Worm (Caenorhabditis elegans) whole organism, late embryonic: ENCODE results near the gene mltn-9.

Experiments used
- C08G9.2 ChIP-seq: sonication (generic microtip); optimal IDR thresholded peaks from 2 replicates; lab custom pipeline; 2016; ENCODE audit warnings: mild to moderate bottlenecking, missing genetic modification characterization, moderate library complexity, missing compliant biosample characterization
- C38D4.7 ChIP-seq: fragments of 200-800 bp; sonication (Bioruptor generic); optimal IDR thresholded peaks from 2 replicates; lab custom pipeline; 2018; ENCODE audit warnings: mild to moderate bottlenecking, missing genetic modification characterization, moderate library complexity, missing compliant biosample characterization
- F13H6.1 ChIP-seq: sonication (generic microtip); optimal IDR thresholded peaks from 2 replicates; lab custom pipeline; 2016; ENCODE audit warnings: missing genetic modification characterization, missing compliant biosample characterization
- Y22D7AL.16 ChIP-seq: sonication (generic microtip); optimal IDR thresholded peaks from 2 replicates; lab custom pipeline; 2016; ENCODE audit warnings: missing genetic modification characterization, missing compliant biosample characterization
- ceh-14 ChIP-seq: sonication (generic microtip); optimal IDR thresholded peaks from 2 replicates; lab custom pipeline; 2016; ENCODE audit warnings: missing genotype, missing genetic modification characterization, missing compliant biosample characterization
- ceh-18 ChIP-seq: sonication (generic microtip); optimal IDR thresholded peaks from 2 replicates; lab custom pipeline; 2016; ENCODE audit warnings: missing genetic modification characterization, missing compliant biosample characterization
- ceh-22 ChIP-seq: sonication (generic microtip); optimal IDR thresholded peaks from 2 replicates; lab custom pipeline; 2017; ENCODE audit warnings: missing biosample characterization, missing genetic modification characterization
- ceh-34 ChIP-seq: sonication (generic microtip); optimal IDR thresholded peaks from 2 replicates; lab custom pipeline; 2016; ENCODE audit warnings: mild to moderate bottlenecking, missing genetic modification characterization, missing compliant biosample characterization
- ceh-48 ChIP-seq: sonication (generic microtip); optimal IDR thresholded peaks from 2 replicates; lab custom pipeline; 2016; ENCODE audit warnings: missing genetic modification characterization, inconsistent platforms, missing compliant biosample characterization
- dmd-4 ChIP-seq: sonication (generic microtip); optimal IDR thresholded peaks from 2 replicates; lab custom pipeline; 2016; ENCODE audit warnings: borderline replicate concordance, missing genetic modification characterization, missing compliant biosample characterization
- elt-2 ChIP-seq: sonication (generic microtip); optimal IDR thresholded peaks from 2 replicates; lab custom pipeline; 2016; ENCODE audit warnings: missing genetic modification reagents, missing genetic modification characterization, missing compliant biosample characterization
- fax-1 ChIP-seq: sonication (generic microtip); optimal IDR thresholded peaks from 2 replicates; lab custom pipeline; 2016; ENCODE audit warnings: missing genotype, missing genetic modification characterization, missing compliant biosample characterization
- fkh-10 ChIP-seq: fragments of 150-350 bp; optimal IDR thresholded peaks from 2 replicates; lab custom pipeline; 2014; ENCODE audit warnings: missing biosample characterization, missing genetic modification reagents, missing genetic modification characterization
- gmeb-2 ChIP-seq: sonication (generic microtip); optimal IDR thresholded peaks from 2 replicates; lab custom pipeline; 2016; ENCODE audit warnings: missing genetic modification characterization, inconsistent platforms, missing compliant biosample characterization
- hlh-15 ChIP-seq: sonication (generic microtip); optimal IDR thresholded peaks from 2 replicates; lab custom pipeline; 2016; ENCODE audit warnings: missing genetic modification characterization, missing compliant biosample characterization
- hlh-6 ChIP-seq: sonication (generic microtip); optimal IDR thresholded peaks from 2 replicates; lab custom pipeline; 2016; ENCODE audit warnings: missing genotype, missing genetic modification characterization, missing compliant biosample characterization
- hlh-8 ChIP-seq: sonication (generic microtip); optimal IDR thresholded peaks from 2 replicates; lab custom pipeline; 2016; ENCODE audit warnings: missing genotype, missing genetic modification characterization, missing compliant biosample characterization
- lin-11 ChIP-seq: fragments of 200-800 bp; sonication (Bioruptor generic); optimal IDR thresholded peaks from 2 replicates; lab custom pipeline; 2018; ENCODE audit warnings: mild to moderate bottlenecking, missing genetic modification characterization, missing compliant biosample characterization
- nfya-1 ChIP-seq: sonication (generic microtip); optimal IDR thresholded peaks from 2 replicates; lab custom pipeline; 2017; ENCODE audit warnings: missing genetic modification characterization, mild to moderate bottlenecking, missing compliant biosample characterization, antibody characterized with exemption, moderate library complexity
- nhr-11 ChIP-seq: fragments of 150-350 bp; optimal IDR thresholded peaks from 2 replicates; lab custom pipeline; 2014; ENCODE audit warnings: missing biosample characterization, missing genetic modification characterization
- nhr-232 ChIP-seq: sonication (generic microtip); optimal IDR thresholded peaks from 2 replicates; lab custom pipeline; 2016; ENCODE audit warnings: missing genetic modification characterization, missing compliant biosample characterization
- npax-4 ChIP-seq: sonication (generic microtip); optimal IDR thresholded peaks from 2 replicates; lab custom pipeline; 2016; ENCODE audit warnings: missing genetic modification characterization, missing compliant biosample characterization
- odd-2 ChIP-seq: sonication (generic microtip); optimal IDR thresholded peaks from 2 replicates; lab custom pipeline; 2017; ENCODE audit warnings: antibody characterized with exemption, mild to moderate bottlenecking, missing genetic modification characterization, missing compliant biosample characterization
- pag-3 ChIP-seq: sonication (generic microtip); optimal IDR thresholded peaks from 2 replicates; lab custom pipeline; 2016; ENCODE audit warnings: missing compliant biosample characterization, missing genetic modification characterization, borderline replicate concordance
- pat-9 ChIP-seq: fragments of 200-800 bp; sonication (Bioruptor generic); optimal IDR thresholded peaks from 2 replicates; lab custom pipeline; 2018; ENCODE audit warnings: mild to moderate bottlenecking, missing genetic modification characterization, moderate library complexity, missing compliant biosample characterization
- pha-4 ChIP-seq: fragments of 150-350 bp; optimal IDR thresholded peaks from 2 replicates; lab custom pipeline; 2018; ENCODE audit warnings: missing biosample characterization, missing genetic modification reagents, missing genetic modification characterization
- pqm-1 ChIP-seq: sonication (generic microtip); optimal IDR thresholded peaks from 2 replicates; lab custom pipeline; 2016; ENCODE audit warnings: missing genetic modification characterization, missing compliant biosample characterization
- rnt-1 ChIP-seq: sonication (generic microtip); optimal IDR thresholded peaks from 2 replicates; lab custom pipeline; 2016; ENCODE audit warnings: missing genetic modification characterization, missing compliant biosample characterization
- sdc-2 ChIP-seq: sonication (generic microtip); optimal IDR thresholded peaks from 2 replicates; lab custom pipeline; 2016; ENCODE audit warnings: missing genotype, missing genetic modification characterization, missing compliant biosample characterization
- sox-4 ChIP-seq: sonication (generic microtip); optimal IDR thresholded peaks from 2 replicates; lab custom pipeline; 2017; ENCODE audit warnings: mild to moderate bottlenecking, missing genetic modification characterization, inconsistent platforms, missing compliant biosample characterization
- unc-3 ChIP-seq, 2 experiments: fragments of 200-800 bp in 1 of 2; sonication (Bioruptor generic) in 1 of 2; sonication (generic microtip) in 1 of 2; conservative IDR thresholded peaks in 1 of 2; optimal IDR thresholded peaks in 1 of 2; 2 replicates each; pipeline versions ENCODE4 v1.3.6 to Lab custom; 2016 to 2022; ENCODE audit warnings: missing compliant biosample characterization in 2 of 2, missing genetic modification characterization in 2 of 2, missing genetic modification reagents in 1 of 2
- unc-55 ChIP-seq: sonication (generic microtip); optimal IDR thresholded peaks from 2 replicates; lab custom pipeline; 2017; ENCODE audit warnings: missing biosample characterization, missing genetic modification reagents, missing genetic modification characterization
- unc-86 ChIP-seq: sonication (generic microtip); optimal IDR thresholded peaks from 2 replicates; lab custom pipeline; 2016; ENCODE audit warnings: missing genetic modification characterization, missing compliant biosample characterization
- zip-5 ChIP-seq: sonication (generic microtip); optimal IDR thresholded peaks from 2 replicates; lab custom pipeline; 2016; ENCODE audit warnings: missing genetic modification characterization, missing compliant biosample characterization

Gene mltn-9

DNA sequence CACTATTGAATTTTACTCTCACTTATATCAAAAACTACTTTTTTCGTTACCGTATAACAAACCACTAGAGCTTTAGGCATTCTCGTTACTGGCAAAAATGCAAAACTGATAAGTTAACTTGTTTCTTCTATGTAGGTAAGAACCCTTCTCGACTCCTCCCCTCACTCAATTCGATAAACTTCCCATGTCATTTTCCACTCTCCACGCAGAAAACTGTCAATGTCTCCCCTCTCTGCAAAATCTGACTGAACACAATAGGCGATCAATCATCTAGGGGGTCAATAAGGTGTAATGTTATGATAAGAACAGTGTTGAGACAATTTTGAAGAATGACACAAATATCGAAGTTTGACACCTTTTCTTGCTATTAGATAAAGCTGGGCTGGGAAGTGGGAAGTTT is 2.9 kb downstream of the mltn-9 start:
- no peak for TF ChIP-seq pat-9 (tag; lab: Kevin White, UChicago)
- TF ChIP-seq unc-86 (tag; lab: Kevin White, UChicago): no peak
- TF ChIP-seq pha-4 (tag; lab: Kevin White, UChicago): no peak
- no peak for TF ChIP-seq hlh-8 (tag; lab: Kevin White, UChicago)
- TF ChIP-seq ceh-34 (tag; lab: Kevin White, UChicago): no peak
- no peak for TF ChIP-seq elt-2
- TF ChIP-seq C08G9.2 (tag; lab: Kevin White, UChicago): no peak
- no peak for TF ChIP-seq dmd-4 (tag; lab: Kevin White, UChicago)
- no peak for TF ChIP-seq odd-2
- TF ChIP-seq fkh-10: no peak
- TF ChIP-seq unc-55 (GFP tag; lab: Kevin White, UChicago): no peak

DNA sequence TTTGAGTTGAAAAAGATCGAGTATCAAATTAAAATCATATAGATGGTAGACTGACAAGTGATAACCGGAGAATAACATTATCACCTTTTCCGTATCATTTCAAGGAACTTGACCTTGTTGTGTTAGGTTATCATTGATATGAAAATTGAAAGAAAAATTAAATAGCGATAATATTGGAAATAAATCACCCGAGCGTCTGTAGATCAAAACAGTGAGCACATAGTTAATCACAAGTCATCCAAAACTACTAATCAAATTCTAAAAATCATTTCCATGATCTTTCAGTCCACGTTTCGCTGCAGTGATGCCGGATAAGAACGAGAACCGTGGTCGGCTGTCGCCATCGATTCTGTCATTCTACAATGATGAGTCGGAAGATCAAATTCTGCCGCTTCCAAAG is 4.0 kb downstream of the mltn-9 start:
- TF ChIP-seq Y22D7AL.16 (no peak), unc-86 (tag; lab: Kevin White, UChicago) (no peak), elt-2 (peak; percentile 33), hlh-6 (no peak), C38D4.7 (GFP tag; lab: Kevin White, UChicago) (no peak)

DNA sequence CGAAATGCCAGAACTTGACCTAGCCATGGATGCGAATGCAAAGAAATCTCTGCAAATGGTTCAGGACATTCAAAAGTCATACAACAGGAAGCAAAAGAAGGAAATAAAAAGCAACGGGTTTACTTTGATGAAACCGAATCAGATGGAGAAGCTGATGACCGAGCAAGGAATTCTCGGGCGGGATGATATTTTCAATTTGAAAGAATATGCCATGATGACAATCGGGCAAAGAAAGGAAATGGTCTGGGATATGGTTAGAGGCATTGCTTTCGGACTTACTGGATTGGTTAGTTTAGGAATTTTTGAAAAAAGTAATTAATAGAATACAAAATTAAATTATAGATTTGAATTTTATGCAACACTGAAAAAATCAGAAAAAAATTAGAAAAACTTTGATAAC is 4.9 kb downstream of the mltn-9 start:
- TF ChIP-seq hlh-15 (no peak), elt-2 (no peak), rnt-1 (tag; lab: Kevin White, UChicago) (no peak), sox-4 (tag; lab: Kevin White, UChicago) (no peak)

DNA sequence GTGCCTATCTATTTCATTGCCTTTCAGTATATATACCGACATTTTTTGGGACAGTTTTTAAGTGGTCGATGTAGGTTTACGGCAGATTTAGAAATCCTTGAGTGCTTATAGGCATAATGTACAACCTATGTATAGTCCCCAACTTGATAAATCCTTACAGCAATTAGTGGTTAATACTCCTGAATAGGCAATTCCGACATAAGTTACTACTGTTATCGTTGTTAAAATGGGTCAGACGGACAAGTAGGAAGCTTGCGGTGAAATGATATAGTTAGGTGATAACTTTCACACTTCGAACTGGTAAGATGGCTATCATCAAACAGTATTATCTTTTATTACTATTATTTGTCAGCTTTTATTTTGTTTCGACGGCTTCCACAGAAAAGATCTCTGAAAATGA is 6.9 kb downstream of the mltn-9 start, which contains the start of gene mltn-10:
Gene mltn-10 (plus strand): TSS at position 301 of the 400 bp plus-strand sequence.
- TF ChIP-seq nhr-11 (tag; lab: Kevin White, UChicago): no peak
- TF ChIP-seq nfya-1 (tag; lab: Kevin White, UChicago): no peak
- no peak for TF ChIP-seq elt-2
- no peak for TF ChIP-seq pag-3 (tag; lab: Kevin White, UChicago)
- no peak for TF ChIP-seq ceh-14 (tag; lab: Kevin White, UChicago)
- no peak for TF ChIP-seq lin-11 (tag; lab: Kevin White, UChicago)

DNA sequence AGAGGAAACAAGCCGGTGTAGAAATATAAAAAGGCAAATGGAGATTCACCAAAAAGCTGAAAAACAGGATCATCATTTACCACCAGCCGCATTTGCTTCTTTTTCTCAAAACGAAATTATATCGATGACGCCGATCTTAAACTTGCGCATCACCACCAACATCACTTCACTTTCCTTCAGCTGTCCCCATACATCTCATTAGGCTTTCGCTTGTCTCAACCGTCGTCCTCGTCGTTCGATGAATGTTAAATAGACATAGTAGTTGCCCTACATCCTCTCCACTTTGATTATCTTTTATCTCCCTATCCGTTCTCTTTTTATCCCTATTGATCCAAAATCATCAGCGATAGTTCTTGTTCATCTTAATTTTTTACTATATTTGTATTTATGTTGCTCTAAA is 11.0 kb downstream of the mltn-9 start:
- TF ChIP-seq nhr-232 (no peak), npax-4 (tag; lab: Kevin White, UChicago) (no peak), ceh-48 (tag; lab: Kevin White, UChicago) (no peak), unc-3 (GFP tag; conservative IDR thresholded peaks at IDR 0.05; lab: Robert Waterston, UW) (no peak), unc-3 (tag; optimal IDR thresholded peaks at IDR 0.05; lab: Kevin White, UChicago) (no peak), F13H6.1 (tag; lab: Kevin White, UChicago) (no peak), ceh-22 (tag; lab: Kevin White, UChicago) (no peak), hlh-6 (no peak), fax-1 (tag; lab: Kevin White, UChicago) (no peak), pqm-1 (no peak), sdc-2 (tag; lab: Kevin White, UChicago) (no peak)

DNA sequence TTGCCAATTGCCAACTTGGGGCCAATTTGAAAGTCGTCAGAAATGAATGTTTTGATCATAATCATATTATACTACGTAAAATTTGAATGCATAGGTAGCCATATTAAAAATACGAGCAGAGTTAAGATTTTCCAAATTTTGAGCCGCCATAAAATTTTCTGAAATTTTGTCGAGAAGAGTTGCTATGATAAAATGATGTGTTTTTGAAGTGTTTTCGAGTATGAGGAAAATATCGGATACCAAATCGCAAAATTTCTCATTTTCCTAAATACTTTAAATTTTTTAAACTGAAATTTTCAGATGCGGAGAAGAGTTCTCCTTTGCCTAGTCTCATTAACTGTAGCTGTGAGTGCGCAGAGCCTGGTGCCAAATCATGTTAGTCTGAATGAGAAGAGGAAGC is 11.5 kb downstream of the mltn-9 start, which contains the start of gene tag-297:
Gene tag-297 (plus strand): TSS at position 301 of the 400 bp plus-strand sequence.
- TF ChIP-seq zip-5 (tag; lab: Kevin White, UChicago) (no peak), npax-4 (tag; lab: Kevin White, UChicago) (no peak), gmeb-2 (tag; lab: Kevin White, UChicago) (no peak), ceh-18 (tag; lab: Kevin White, UChicago) (no peak)
